Worm (Caenorhabditis elegans): ENCODE results near the gene idpb-5.

DNA sequence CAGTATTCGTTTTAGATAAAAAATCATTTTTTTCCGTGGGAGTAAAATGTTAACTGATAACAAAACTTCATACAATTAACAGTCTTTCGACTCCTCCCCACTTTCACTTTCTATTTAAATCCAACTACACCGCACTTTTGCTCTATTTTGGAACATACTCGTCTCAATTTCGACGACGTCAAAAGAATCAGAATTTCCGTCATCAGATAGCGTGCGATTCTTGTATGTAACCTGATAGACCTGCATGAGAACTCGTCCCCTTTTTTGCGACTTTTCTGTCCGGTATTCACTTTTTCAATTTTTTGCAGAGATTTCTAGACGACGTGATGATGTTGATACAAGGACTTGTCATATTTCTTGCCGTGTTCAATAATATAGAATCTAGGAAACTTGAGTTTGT is 6.0 kb upstream of the idpb-5 start, which contains the start of gene pho-8:
- no peak for TF ChIP-seq lin-35 (GFP tag; optimal IDR thresholded peaks at IDR 0.05)
- no peak for TF ChIP-seq snpc-1.3 (tag; optimal IDR thresholded peaks at IDR 0.05; ENCODE audit: insufficient read depth)
- TF ChIP-seq C06A6.2 (GFP tag; conservative IDR thresholded peaks at IDR 0.05): no peak
- TF ChIP-seq rcor-1 (GFP tag; IDR thresholded peaks at IDR 0.05): no peak
- no peak for TF ChIP-seq unc-62 (GFP tag; optimal IDR thresholded peaks at IDR 0.05)
- no peak for TF ChIP-seq attf-5 (GFP tag; optimal IDR thresholded peaks at IDR 0.05)
- TF ChIP-seq ztf-28 (GFP tag; IDR thresholded peaks at IDR 0.05): no peak
- TF ChIP-seq cebp-1 (GFP tag; IDR thresholded peaks at IDR 0.05): no peak
- TF ChIP-seq cebp-1 (tag; optimal IDR thresholded peaks at IDR 0.05): no peak
- TF ChIP-seq efl-1 (GFP tag; optimal IDR thresholded peaks at IDR 0.05): no peak
- no peak for TF ChIP-seq snpc-4 (GFP tag; optimal IDR thresholded peaks at IDR 0.05)
- no peak for TF ChIP-seq snpc-4 (tag; optimal IDR thresholded peaks at IDR 0.05)
- TF ChIP-seq ekl-4 (GFP tag; IDR thresholded peaks at IDR 0.05): no peak
- no peak for TF ChIP-seq ZK185.1 (tag; optimal IDR thresholded peaks at IDR 0.05; ENCODE audit: poor library complexity, severe bottlenecking)
